Fruit fly (Drosophila melanogaster): Measurements from ENCODE around the gene jdp.

Gene jdp

DNA sequence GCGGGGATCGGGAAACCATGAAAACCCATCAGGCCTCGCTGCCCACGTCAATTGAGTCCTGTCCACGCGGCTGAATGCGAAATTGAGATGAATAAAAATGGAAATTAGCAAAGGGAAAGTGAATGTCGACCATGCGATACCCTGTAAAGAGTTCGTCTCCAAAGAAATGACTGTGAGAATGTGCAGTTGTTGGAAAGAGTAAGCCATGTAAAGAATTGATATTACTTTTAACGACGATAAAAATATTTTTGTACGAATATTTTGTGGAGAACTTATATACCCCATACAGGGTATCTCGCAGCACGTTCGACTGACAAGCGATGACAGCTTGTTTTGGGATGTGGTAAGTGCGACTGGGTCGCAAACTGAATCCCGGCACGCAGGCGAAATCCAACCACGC is 25.7 kb downstream of the jdp start:
- TF ChIP-seq CG14711 (tag; optimal IDR thresholded peaks at IDR 0.05) (no peak), Clk (GFP tag; optimal IDR thresholded peaks at IDR 0.05) (no peak), Mnt (GFP tag; optimal IDR thresholded peaks at IDR 0.05) (no peak)

dm6 chr3R:30500226-30500625 is 26.6 kb downstream of the jdp start, which contains the start of gene PH4alphaNE1:
TSS of gene PH4alphaNE1 (minus strand) at chr3R:30500326.
- no peak for TF ChIP-seq cic (GFP tag; optimal IDR thresholded peaks at IDR 0.05)
- TF ChIP-seq CG14711 (tag; optimal IDR thresholded peaks at IDR 0.05) = no peak

DNA sequence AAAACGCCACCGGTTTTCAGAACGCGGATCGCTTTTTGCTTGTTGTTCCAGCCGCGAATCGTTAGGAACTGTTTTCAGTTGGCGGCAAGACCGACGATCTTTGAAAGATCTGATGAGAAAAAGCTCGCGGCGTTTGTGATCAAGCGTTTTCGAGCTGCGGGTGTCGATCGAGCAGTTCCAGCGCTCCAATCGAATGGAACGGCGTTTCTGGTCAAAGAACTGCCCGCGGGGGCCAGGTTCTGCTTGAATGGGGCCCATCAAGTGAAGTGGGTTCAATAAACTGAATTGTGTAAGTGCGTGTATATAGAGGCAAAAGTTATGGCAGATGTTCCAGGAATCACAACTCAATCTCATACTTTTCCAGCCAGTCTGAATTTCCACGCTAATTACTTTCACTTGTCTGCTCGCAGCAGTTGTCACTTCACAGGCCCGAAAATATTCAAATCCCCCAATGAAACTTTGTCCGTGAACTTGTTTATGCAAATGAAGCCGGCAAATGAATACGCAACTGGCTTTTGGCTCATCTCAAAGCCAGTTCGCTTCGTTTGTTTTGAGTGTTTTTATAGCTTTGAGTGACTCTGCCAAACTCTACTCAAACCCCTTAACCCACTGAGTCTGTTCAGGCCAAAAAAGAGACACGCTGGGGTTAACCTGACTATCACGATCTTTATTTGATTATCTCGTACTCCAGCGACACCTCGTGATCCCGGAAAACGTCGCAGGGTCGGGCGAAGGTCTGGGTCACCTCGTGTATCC is 30.6 kb downstream of the jdp start, which contains the start of gene PH4alphaMP:
Gene PH4alphaMP, minus strand, starts transcription at position 51 of the 756 bp plus-strand sequence.
- TF ChIP-seq bab1 (GFP tag; optimal IDR thresholded peaks at IDR 0.05) = no peak
- no peak for TF ChIP-seq CG33017 (tag; optimal IDR thresholded peaks at IDR 0.05)
- TF ChIP-seq Hr96 (GFP tag; optimal IDR thresholded peaks at IDR 0.05) = no peak
- no peak for TF ChIP-seq Crg-1 (GFP tag; optimal IDR thresholded peaks at IDR 0.05)
- TF ChIP-seq cic (GFP tag; optimal IDR thresholded peaks at IDR 0.05) = no peak
- no peak for TF ChIP-seq kay (GFP tag; ENCODE audit: borderline replicate concordance)
- TF ChIP-seq toe (GFP tag; optimal IDR thresholded peaks at IDR 0.05) = no peak
- no peak for TF ChIP-seq CG11617 (GFP tag; optimal IDR thresholded peaks at IDR 0.05)
- no peak for TF ChIP-seq CG14711 (tag; optimal IDR thresholded peaks at IDR 0.05)

DNA sequence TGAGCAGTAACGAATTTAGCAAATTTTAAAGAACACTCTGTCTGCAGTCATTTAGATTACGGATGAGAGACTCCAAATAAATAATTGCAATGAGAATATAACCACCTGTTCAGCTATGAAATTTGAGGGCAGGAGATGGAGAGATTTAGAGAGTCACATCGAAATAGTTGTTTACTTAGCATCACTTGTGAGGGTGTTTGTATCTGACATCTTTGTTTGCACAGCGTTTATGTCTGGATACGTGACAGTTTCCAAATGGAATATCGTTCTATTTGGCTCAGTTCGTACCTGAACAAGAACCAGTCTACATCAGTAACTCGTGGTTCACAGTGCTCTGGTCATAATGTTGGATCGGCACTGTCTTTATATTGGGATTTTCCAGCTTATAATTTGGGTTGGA is 37.0 kb downstream of the jdp start, which contains the start of gene PH4alphaSG2:
Gene PH4alphaSG2, plus strand, starts transcription at position 278 of the 400 bp plus-strand sequence.
- no peak for TF ChIP-seq CG5204 (GFP tag; optimal IDR thresholded peaks at IDR 0.05)
- TF ChIP-seq ovo (GFP tag; optimal IDR thresholded peaks at IDR 0.05) = no peak
- TF ChIP-seq pad (GFP tag; optimal IDR thresholded peaks at IDR 0.05) = no peak
- no peak for TF ChIP-seq CG14711 (tag; optimal IDR thresholded peaks at IDR 0.05)
- no peak for TF ChIP-seq CG7045 (GFP tag; optimal IDR thresholded peaks at IDR 0.05)
- TF ChIP-seq cic (GFP tag; optimal IDR thresholded peaks at IDR 0.05) = no peak
- TF ChIP-seq CG7101 (tag; optimal IDR thresholded peaks at IDR 0.05) = no peak
- TF ChIP-seq Crg-1 (GFP tag; optimal IDR thresholded peaks at IDR 0.05) = no peak

DNA sequence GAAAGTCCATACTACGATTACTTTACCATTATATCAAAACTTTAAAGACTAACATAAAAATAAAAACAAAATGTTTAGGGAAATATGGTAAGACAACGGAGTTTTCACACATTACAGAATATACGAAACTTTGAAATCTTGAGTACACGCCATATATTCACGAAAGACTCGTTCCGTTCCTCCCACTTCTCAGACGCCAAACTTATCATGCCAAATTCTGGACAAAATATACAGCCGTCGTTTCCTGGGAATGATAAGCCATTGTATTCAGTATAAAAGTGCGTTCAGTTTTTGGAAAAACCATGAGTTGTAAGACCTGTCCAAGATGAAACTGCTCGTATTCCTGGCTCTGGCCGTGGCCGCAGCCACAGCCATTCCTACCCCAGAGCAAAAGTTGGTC is 38.2 kb downstream of the jdp start, which contains the start of gene Jon99Fi:
Gene Jon99Fi, plus strand, starts transcription at position 301 of the 400 bp plus-strand sequence.
- no peak for TF ChIP-seq CG7045 (GFP tag; optimal IDR thresholded peaks at IDR 0.05)
- TF ChIP-seq Hr96 (GFP tag; optimal IDR thresholded peaks at IDR 0.05) = no peak
- TF ChIP-seq CG14711 (tag; optimal IDR thresholded peaks at IDR 0.05) = no peak
- no peak for TF ChIP-seq Mnt (GFP tag; optimal IDR thresholded peaks at IDR 0.05)
- TF ChIP-seq CG12768 (GFP tag; optimal IDR thresholded peaks at IDR 0.05) = no peak
- no peak for TF ChIP-seq CG33017 (tag; optimal IDR thresholded peaks at IDR 0.05)
- TF ChIP-seq bab1 (GFP tag; optimal IDR thresholded peaks at IDR 0.05) = no peak

DNA sequence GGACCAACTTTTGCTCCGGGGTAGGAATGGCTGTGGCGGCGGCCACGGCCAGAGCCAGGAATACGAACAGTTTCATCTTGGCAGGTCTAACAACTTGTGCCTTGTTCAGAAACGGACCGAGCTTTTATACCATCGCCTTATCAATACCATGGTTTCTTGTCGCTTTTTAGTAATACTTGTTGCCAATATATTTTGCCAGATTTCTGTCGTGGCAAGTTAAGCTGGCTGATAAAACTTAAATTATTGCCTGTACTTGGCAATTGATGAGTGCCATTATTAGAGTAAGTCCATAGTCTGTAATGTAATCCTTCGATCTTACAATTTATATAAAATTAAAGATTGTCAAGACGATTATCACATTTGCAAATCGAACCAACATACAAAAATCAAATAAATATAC is 39.0 kb downstream of the jdp start, which contains the start of gene Jon99Fii:
Gene Jon99Fii, minus strand, starts transcription at position 101 of the 400 bp plus-strand sequence.
- TF ChIP-seq Mnt (GFP tag; optimal IDR thresholded peaks at IDR 0.05) (no peak), Clk (GFP tag; optimal IDR thresholded peaks at IDR 0.05) (no peak), pad (GFP tag; optimal IDR thresholded peaks at IDR 0.05) (no peak), CG33017 (tag; optimal IDR thresholded peaks at IDR 0.05) (no peak), toe (GFP tag; optimal IDR thresholded peaks at IDR 0.05) (no peak), kay (GFP tag; ENCODE audit: borderline replicate concordance) (no peak), CG1620 (GFP tag; optimal IDR thresholded peaks at IDR 0.05) (no peak), bab1 (GFP tag; optimal IDR thresholded peaks at IDR 0.05) (no peak), CG7045 (GFP tag; optimal IDR thresholded peaks at IDR 0.05) (no peak), Hr96 (GFP tag; optimal IDR thresholded peaks at IDR 0.05) (no peak), cic (GFP tag; optimal IDR thresholded peaks at IDR 0.05) (no peak), CG12768 (GFP tag; optimal IDR thresholded peaks at IDR 0.05) (no peak), CG7101 (tag; optimal IDR thresholded peaks at IDR 0.05) (no peak), ovo (GFP tag; optimal IDR thresholded peaks at IDR 0.05) (no peak), CG11617 (GFP tag; optimal IDR thresholded peaks at IDR 0.05) (no peak), cnc (optimal IDR thresholded peaks at IDR 0.05) (no peak), Crg-1 (GFP tag; optimal IDR thresholded peaks at IDR 0.05) (no peak), tj (GFP tag; optimal IDR thresholded peaks at IDR 0.05) (no peak), CG5204 (GFP tag; optimal IDR thresholded peaks at IDR 0.05) (no peak)

- TF ChIP-seq ovo (GFP tag; optimal IDR thresholded peaks at IDR 0.05) (no peak), CG11617 (GFP tag; optimal IDR thresholded peaks at IDR 0.05) (no peak), cic (GFP tag; optimal IDR thresholded peaks at IDR 0.05) (no peak), Clk (GFP tag; optimal IDR thresholded peaks at IDR 0.05) (no peak), CG7045 (GFP tag; optimal IDR thresholded peaks at IDR 0.05) (no peak), kay (GFP tag; ENCODE audit: borderline replicate concordance) (no peak), CG12768 (GFP tag; optimal IDR thresholded peaks at IDR 0.05) (no peak), toe (GFP tag; optimal IDR thresholded peaks at IDR 0.05) (no peak), CG5204 (GFP tag; optimal IDR thresholded peaks at IDR 0.05) (no peak), CG7101 (tag; optimal IDR thresholded peaks at IDR 0.05) (no peak), pad (GFP tag; optimal IDR thresholded peaks at IDR 0.05) (no peak), cnc (optimal IDR thresholded peaks at IDR 0.05) (no peak), Hr96 (GFP tag; optimal IDR thresholded peaks at IDR 0.05) (no peak), Mnt (GFP tag; optimal IDR thresholded peaks at IDR 0.05) (no peak), CG1620 (GFP tag; optimal IDR thresholded peaks at IDR 0.05) (no peak)
Measured at dm6 chr3R:30476367-30476766, 50.5 kb downstream of the jdp start, which contains the start of gene spdo. TSS of gene spdo (plus strand) at chr3R:30476684.
